Fruit fly (Drosophila melanogaster) whole organism, pupa: Measurements from ENCODE around the gene CG7950.

Experiments used
- CG4496 ChIP-seq: fragments of 200-800 bp; sonication (Bioruptor generic); IDR thresholded peaks from 3 replicates; pipeline ENCODE4 v1.3.6; 2022; ENCODE audit warnings: missing biosample characterization, missing genetic modification characterization
- D1 ChIP-seq: fragments of 200-800 bp; sonication (Bioruptor generic); optimal IDR thresholded peaks from 2 replicates; lab custom pipeline; 2018; ENCODE audit warnings: missing biosample characterization, mild to moderate bottlenecking, missing genetic modification characterization, moderate library complexity
- EcR ChIP-seq: fragments of 200-800 bp; sonication (Bioruptor generic); optimal IDR thresholded peaks from 3 replicates; lab custom pipeline; 2019; ENCODE audit warnings: missing biosample characterization, missing genetic modification characterization, mild to moderate bottlenecking, moderate library complexity, missing genetic modification reagents

DNA sequence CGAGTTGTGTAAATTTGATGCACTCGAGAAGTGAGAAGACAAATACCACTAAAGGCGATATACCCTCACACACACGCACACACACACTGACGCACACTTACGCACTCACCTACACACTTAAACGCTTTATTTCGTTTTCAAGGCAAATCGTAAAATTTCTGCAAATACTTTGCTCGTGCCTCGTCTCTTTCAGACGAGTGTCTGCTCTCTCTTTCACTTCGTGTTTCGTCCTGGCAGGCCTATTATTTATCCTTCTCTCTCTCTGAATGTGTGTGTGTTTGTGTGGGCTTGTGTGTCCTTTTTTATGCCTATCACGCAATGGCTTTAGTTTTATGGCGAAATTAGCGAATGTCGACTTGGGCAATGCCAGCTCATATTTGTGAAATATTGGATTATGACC, 41.6 kb downstream of the CG7950 start:
- TF ChIP-seq EcR (GFP tag; lab: Kevin White, UChicago) (no peak), D1 (tag; lab: Kevin White, UChicago) (no peak), CG4496 (GFP tag; lab: Robert Waterston, UW) (no peak)
